Fruit fly (Drosophila melanogaster) Kc167 (cell line): Measurements from ENCODE around the gene CG43448.

Experiments used
- h ChIP-seq: fragments of >200 bp; optimal IDR thresholded peaks from 3 replicates; lab custom pipeline; 2018; ENCODE audit warnings: missing external identifiers
- insv ChIP-seq: fragments of >200 bp; optimal IDR thresholded peaks from 3 replicates; lab custom pipeline; 2018; ENCODE audit warnings: missing external identifiers
- psq ChIP-seq: fragments of >200 bp; optimal IDR thresholded peaks from 2 replicates; lab custom pipeline; 2017; ENCODE audit warnings: missing external identifiers
- ttk ChIP-seq: sonication (Bioruptor generic); optimal IDR thresholded peaks from 2 replicates; lab custom pipeline; 2017; ENCODE audit warnings: missing external identifiers

dm6 chr3R:30210560-30210959 is 27.0 kb downstream of the CG43448 start, which contains the start of gene CecA1:
- TF ChIP-seq h (lab: Kevin White, UChicago) (no peak), insv (lab: Kevin White, UChicago) (no peak), psq (lab: Kevin White, UChicago) (no peak), ttk (no peak)
